Fruit fly (Drosophila melanogaster) whole organism, wandering third instar larva: ENCODE results near the gene Ns4.

Experiments
- Abd-B ChIP-seq: fragments of >200 bp; optimal IDR thresholded peaks from 2 replicates; lab custom pipeline; 2017; ENCODE audit warnings: missing biosample characterization, missing genetic modification characterization
- CG32264 ChIP-seq: fragments of 200-800 bp; sonication (Bioruptor generic); optimal IDR thresholded peaks from 2 replicates; lab custom pipeline; 2016; ENCODE audit warnings: missing biosample characterization, missing genetic modification characterization
- CG9705 ChIP-seq: fragments of 200-800 bp; sonication (Bioruptor generic); optimal IDR thresholded peaks from 2 replicates; lab custom pipeline; 2018; ENCODE audit warnings: missing biosample characterization, mild to moderate bottlenecking, missing genetic modification characterization
- CrebA ChIP-seq: fragments of 200-800 bp; sonication (Bioruptor generic); optimal IDR thresholded peaks from 2 replicates; lab custom pipeline; 2016; ENCODE audit warnings: missing biosample characterization, mild to moderate bottlenecking, missing genetic modification characterization, borderline replicate concordance
- Dif ChIP-seq: fragments of 200-275, 200-300 bp; sonication (Bioruptor generic); optimal IDR thresholded peaks from 2 replicates; lab custom pipeline; 2018; ENCODE audit warnings: missing biosample characterization, missing genetic modification characterization; ENCODE audit not compliant: partially characterized antibody
- GATAd ChIP-seq: sonication (Bioruptor generic); optimal IDR thresholded peaks from 2 replicates; lab custom pipeline; 2016; ENCODE audit warnings: missing biosample characterization, missing genetic modification characterization
- HLH106 ChIP-seq: fragments of 200-800 bp; optimal IDR thresholded peaks from 3 replicates; lab custom pipeline; 2019; ENCODE audit warnings: missing biosample characterization, mild to moderate bottlenecking, missing genetic modification characterization, moderate library complexity
- Hnf4 ChIP-seq: fragments of 200-800 bp; sonication (Bioruptor generic); optimal IDR thresholded peaks from 2 replicates; lab custom pipeline; 2016; ENCODE audit warnings: missing biosample characterization, mild to moderate bottlenecking, missing genetic modification characterization
- Hr78 ChIP-seq: fragments of >200 bp; optimal IDR thresholded peaks from 2 replicates; lab custom pipeline; 2017; ENCODE audit warnings: missing biosample characterization, missing genetic modification characterization
- Hr83 ChIP-seq: fragments of 200-300 bp; sonication (Bioruptor generic); optimal IDR thresholded peaks from 2 replicates; lab custom pipeline; 2016; ENCODE audit warnings: missing biosample characterization, mild to moderate bottlenecking, missing genetic modification characterization, moderate library complexity; ENCODE audit not compliant: poor library complexity, severe bottlenecking
- Jra ChIP-seq: sonication (Bioruptor generic); optimal IDR thresholded peaks from 2 replicates; lab custom pipeline; 2016; ENCODE audit warnings: missing biosample characterization, missing genetic modification characterization
- Myc ChIP-seq: fragments of >200 bp; optimal IDR thresholded peaks from 2 replicates; lab custom pipeline; 2017
- N ChIP-seq: fragments of >200 bp; optimal IDR thresholded peaks from 2 replicates; lab custom pipeline; 2018; ENCODE audit warnings: missing biosample characterization, missing external identifiers, missing genetic modification characterization
- OdsH ChIP-seq: fragments of 200-800 bp; sonication (Bioruptor generic); optimal IDR thresholded peaks from 2 replicates; lab custom pipeline; 2016; ENCODE audit warnings: missing biosample characterization, mild to moderate bottlenecking, missing genetic modification characterization
- Rel ChIP-seq, 2 experiments: fragments of 200-800 bp; sonication (Bioruptor generic) in 1 of 2; optimal IDR thresholded peaks; 2 replicates in 1 of 2; 3 replicates in 1 of 2; lab custom pipeline; 2016 to 2019; ENCODE audit warnings: mild to moderate bottlenecking in 2 of 2, missing biosample characterization in 2 of 2, missing genetic modification characterization in 2 of 2, moderate library complexity in 1 of 2
- Sp1 ChIP-seq: fragments of 200-800 bp; sonication (Bioruptor generic); optimal IDR thresholded peaks from 3 replicates; lab custom pipeline; 2019; ENCODE audit warnings: missing biosample characterization, mild to moderate bottlenecking, missing genetic modification characterization, moderate library complexity
- Vsx2 ChIP-seq: fragments of 200-300, 225-300 bp; sonication (Bioruptor generic); optimal IDR thresholded peaks from 2 replicates; lab custom pipeline; 2018; ENCODE audit warnings: missing biosample characterization, missing genetic modification characterization; ENCODE audit not compliant: partially characterized antibody
- br ChIP-seq: fragments of 200-800 bp; sonication (Bioruptor generic); optimal IDR thresholded peaks from 2 replicates; lab custom pipeline; 2016; ENCODE audit warnings: missing biosample characterization, missing genetic modification characterization
- brk ChIP-seq: fragments of 200-800 bp; sonication (Bioruptor generic); optimal IDR thresholded peaks from 2 replicates; lab custom pipeline; 2016; ENCODE audit warnings: missing biosample characterization, mild to moderate bottlenecking, missing genetic modification characterization
- dl ChIP-seq, 2 experiments: fragments of 175-275, 200-275 bp in 1 of 2; fragments of 200-275 bp in 1 of 2; sonication (Bioruptor generic); optimal IDR thresholded peaks; lab custom pipeline; 2018; ENCODE audit warnings: mild to moderate bottlenecking in 2 of 2, missing biosample characterization in 2 of 2, missing genetic modification characterization in 2 of 2, moderate library complexity in 2 of 2; ENCODE audit not compliant: partially characterized antibody in 2 of 2, insufficient read depth in 1 of 2
- dmrt93B ChIP-seq: fragments of 200-800 bp; sonication (Bioruptor generic); optimal IDR thresholded peaks from 2 replicates; lab custom pipeline; 2018; ENCODE audit warnings: missing biosample characterization, mild to moderate bottlenecking, missing genetic modification characterization
- dsf ChIP-seq: sonication (Bioruptor generic); optimal IDR thresholded peaks from 2 replicates; lab custom pipeline; 2016; ENCODE audit warnings: missing biosample characterization, missing genetic modification characterization, borderline replicate concordance
- ey ChIP-seq: fragments of 200-800 bp; sonication (Bioruptor generic); optimal IDR thresholded peaks from 2 replicates; lab custom pipeline; 2016; ENCODE audit warnings: missing biosample characterization, missing genetic modification characterization
- foxo ChIP-seq, 2 experiments: fragments of 200-800 bp; sonication (Bioruptor generic); optimal IDR thresholded peaks; 2 replicates in 1 of 2; 3 replicates in 1 of 2; lab custom pipeline; 2016 to 2017; ENCODE audit warnings: missing biosample characterization in 2 of 2, missing genetic modification characterization in 2 of 2
- fru ChIP-seq: fragments of 200-800 bp; sonication (Bioruptor generic); optimal IDR thresholded peaks from 3 replicates; lab custom pipeline; 2016; ENCODE audit warnings: missing biosample characterization, mild to moderate bottlenecking, missing genetic modification characterization
- h ChIP-seq: fragments of 200-800 bp; sonication (Bioruptor generic); optimal IDR thresholded peaks from 3 replicates; lab custom pipeline; 2016; ENCODE audit warnings: missing biosample characterization, mild to moderate bottlenecking, missing genetic modification characterization
- jim ChIP-seq: fragments of 175-275, 200-325 bp; sonication (Bioruptor generic); optimal IDR thresholded peaks from 2 replicates; lab custom pipeline; 2016; ENCODE audit warnings: missing biosample characterization, mild to moderate bottlenecking, missing genetic modification characterization
- lola ChIP-seq: fragments of >200 bp; optimal IDR thresholded peaks from 2 replicates; lab custom pipeline; 2017; ENCODE audit warnings: missing biosample characterization, missing genetic modification characterization
- psq ChIP-seq: fragments of 200-800 bp; sonication (Bioruptor generic); optimal IDR thresholded peaks from 3 replicates; lab custom pipeline; 2017; ENCODE audit warnings: missing biosample characterization, mild to moderate bottlenecking, missing genetic modification characterization, moderate library complexity
- sage ChIP-seq: fragments of 200-800 bp; sonication (Bioruptor generic); optimal IDR thresholded peaks from 2 replicates; lab custom pipeline; 2016; ENCODE audit warnings: missing biosample characterization, mild to moderate bottlenecking, missing genetic modification characterization
- sv ChIP-seq: fragments of 200-800 bp; sonication (Bioruptor generic); optimal IDR thresholded peaks from 3 replicates; lab custom pipeline; 2016; ENCODE audit warnings: missing biosample characterization, missing genetic modification characterization
- tai ChIP-seq: sonication (Bioruptor generic); optimal IDR thresholded peaks from 2 replicates; lab custom pipeline; 2016; ENCODE audit warnings: missing biosample characterization, missing genetic modification characterization
- usp ChIP-seq: fragments of >200 bp; optimal IDR thresholded peaks from 2 replicates; lab custom pipeline; 2017; ENCODE audit warnings: missing biosample characterization, missing genetic modification characterization
- woc ChIP-seq: sonication (Bioruptor generic); optimal IDR thresholded peaks from 2 replicates; lab custom pipeline; 2016; ENCODE audit warnings: missing biosample characterization, mild to moderate bottlenecking, missing genetic modification characterization

Gene Ns4

DNA sequence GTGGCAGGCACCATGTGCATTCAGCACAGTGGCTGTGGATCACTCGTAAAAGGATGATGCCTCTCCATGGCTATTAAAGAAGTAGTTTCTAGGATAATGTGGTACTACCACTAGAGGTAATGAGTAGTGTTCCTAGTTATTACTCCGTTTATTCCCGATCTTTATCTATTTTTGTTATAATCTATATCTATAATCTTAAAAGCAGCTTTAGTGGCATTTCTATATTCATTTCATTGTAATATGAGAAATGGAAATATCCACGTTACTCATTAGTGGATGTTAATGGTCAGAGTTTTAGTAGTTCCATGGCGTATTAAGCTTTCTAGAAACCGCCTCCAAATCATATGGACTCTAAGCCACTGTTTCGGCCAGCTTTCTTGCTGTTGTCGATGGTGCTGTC is 35.6 kb upstream of the Ns4 start:
- no peak for TF ChIP-seq Hnf4
- no peak for TF ChIP-seq HLH106 (tag; lab: Kevin White, UChicago)
- TF ChIP-seq dsf (GFP tag; lab: Kevin White, UChicago), result no peak
- no peak for TF ChIP-seq Abd-B
- no peak for TF ChIP-seq CrebA (GFP tag; lab: Kevin White, UChicago)
- TF ChIP-seq sv (GFP tag; lab: Kevin White, UChicago), result no peak
- no peak for TF ChIP-seq fru (GFP tag; lab: Kevin White, UChicago)
- TF ChIP-seq Sp1, result no peak
- TF ChIP-seq brk (GFP tag; lab: Kevin White, UChicago), result no peak
- no peak for TF ChIP-seq lola
- TF ChIP-seq dl (GFP tag; optimal IDR thresholded peaks at IDR 0.05; lab: Kevin White, UChicago; ENCODE audit: insufficient read depth in 1 of 2, partially characterized antibody in 2 of 2), result no peak
- no peak for TF ChIP-seq CG9705 (GFP tag; lab: Kevin White, UChicago)
- TF ChIP-seq GATAd (GFP tag; lab: Kevin White, UChicago), result no peak
- no peak for TF ChIP-seq jim (GFP tag; lab: Kevin White, UChicago)
- no peak for TF ChIP-seq tai (GFP tag; lab: Kevin White, UChicago)
- no peak for TF ChIP-seq foxo (GFP tag; optimal IDR thresholded peaks at IDR 0.05; lab: Kevin White, UChicago)

DNA sequence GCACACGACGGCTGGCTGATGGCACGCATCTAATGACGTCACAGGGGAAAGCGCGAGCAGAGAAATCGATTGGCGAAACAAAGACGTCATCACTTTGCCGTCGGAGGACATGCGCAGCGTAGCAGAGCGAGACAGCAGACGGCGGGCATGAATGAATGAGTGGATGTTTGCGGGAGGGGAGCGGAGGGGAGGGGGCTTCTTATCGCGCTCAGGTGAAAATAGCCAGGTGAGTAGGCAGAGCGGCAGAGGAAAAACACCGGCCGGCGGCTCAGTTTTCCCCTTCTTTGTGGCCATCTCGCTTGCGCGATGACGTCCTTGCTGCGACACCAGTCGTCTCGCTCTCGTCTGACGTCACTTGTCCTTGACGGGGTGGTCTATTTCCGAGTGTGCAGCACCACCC is 32.3 kb upstream of the Ns4 start:
- TF ChIP-seq N (no peak), woc (GFP tag; lab: Kevin White, UChicago) (no peak), br (GFP tag; lab: Kevin White, UChicago) (no peak), Abd-B (no peak), Hr83 (GFP tag; lab: Kevin White, UChicago) (no peak), Hnf4 (no peak), sage (GFP tag; lab: Kevin White, UChicago) (no peak), tai (GFP tag; lab: Kevin White, UChicago) (no peak), dmrt93B (GFP tag; lab: Kevin White, UChicago) (no peak), sv (GFP tag; lab: Kevin White, UChicago) (no peak), Sp1 (no peak), foxo (GFP tag; optimal IDR thresholded peaks at IDR 0.05; lab: Kevin White, UChicago) (no peak), Myc (no peak), GATAd (GFP tag; lab: Kevin White, UChicago) (no peak), h (GFP tag; lab: Kevin White, UChicago) (no peak), Hr78 (GFP tag; lab: Kevin White, UChicago) (no peak), Dif (GFP tag; lab: Kevin White, UChicago) (no peak), Jra (GFP tag; lab: Kevin White, UChicago) (no peak), fru (GFP tag; lab: Kevin White, UChicago) (no peak)

DNA sequence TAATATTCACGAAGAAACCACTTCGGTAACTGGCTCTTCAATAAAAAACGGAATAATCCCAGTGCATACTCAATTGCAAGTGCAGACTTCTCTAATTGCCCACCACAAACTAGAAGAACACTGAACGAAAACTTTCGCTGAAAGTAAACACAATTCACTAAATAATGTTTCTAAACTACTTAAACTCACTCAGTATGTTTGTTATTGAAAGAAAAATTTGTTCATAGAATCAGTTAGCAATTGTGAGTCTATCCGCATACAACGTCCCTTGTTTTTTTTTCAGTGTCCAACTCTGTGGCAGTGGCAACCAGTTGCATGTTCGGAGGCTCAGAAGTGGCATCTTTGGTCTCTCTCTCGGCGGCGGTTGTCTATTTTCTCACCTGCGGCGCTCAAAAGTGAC is 30.8 kb upstream of the Ns4 start:
- TF ChIP-seq brk (GFP tag; lab: Kevin White, UChicago), result no peak
- TF ChIP-seq foxo (GFP tag; optimal IDR thresholded peaks at IDR 0.05; lab: Kevin White, UChicago), result no peak
- no peak for TF ChIP-seq Rel (GFP tag; optimal IDR thresholded peaks at IDR 0.05; lab: Kevin White, UChicago)
- no peak for TF ChIP-seq Rel (tag; optimal IDR thresholded peaks at IDR 0.05; lab: Kevin White, UChicago)
- TF ChIP-seq CrebA (GFP tag; lab: Kevin White, UChicago), result no peak
- no peak for TF ChIP-seq Myc
- TF ChIP-seq Jra (GFP tag; lab: Kevin White, UChicago), result no peak
- no peak for TF ChIP-seq CG9705 (GFP tag; lab: Kevin White, UChicago)
- no peak for TF ChIP-seq OdsH
- TF ChIP-seq Vsx2, result no peak
- no peak for TF ChIP-seq HLH106 (tag; lab: Kevin White, UChicago)

DNA sequence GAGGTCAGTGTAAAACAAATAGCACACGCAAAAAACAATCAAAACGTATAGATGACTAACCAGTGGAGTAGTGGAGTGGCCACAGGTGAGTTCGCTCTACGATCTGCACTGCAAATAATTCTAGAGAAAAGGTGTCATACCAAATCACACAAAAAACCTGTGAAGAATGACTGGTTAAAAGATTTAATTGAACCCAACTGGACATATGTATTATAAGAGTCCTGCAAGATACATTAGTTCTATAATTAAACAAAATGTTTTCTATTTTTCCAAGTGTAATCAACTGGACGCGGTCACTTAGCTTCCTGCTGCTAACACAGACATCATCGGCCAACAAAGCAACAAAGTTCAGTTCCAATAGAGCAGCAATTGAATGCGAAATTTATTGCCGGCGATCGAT is 28.3 kb upstream of the Ns4 start:
- TF ChIP-seq usp (GFP tag; lab: Kevin White, UChicago), result no peak
- no peak for TF ChIP-seq sage (GFP tag; lab: Kevin White, UChicago)
- no peak for TF ChIP-seq Vsx2
- TF ChIP-seq Hnf4, result no peak
- no peak for TF ChIP-seq HLH106 (tag; lab: Kevin White, UChicago)
- no peak for TF ChIP-seq psq (GFP tag; lab: Kevin White, UChicago)
- no peak for TF ChIP-seq N
- no peak for TF ChIP-seq GATAd (GFP tag; lab: Kevin White, UChicago)
- no peak for TF ChIP-seq h (GFP tag; lab: Kevin White, UChicago)
- no peak for TF ChIP-seq CG32264 (GFP tag; lab: Kevin White, UChicago)
- no peak for TF ChIP-seq dl (GFP tag; optimal IDR thresholded peaks at IDR 0.05; lab: Kevin White, UChicago; ENCODE audit: insufficient read depth in 1 of 2, partially characterized antibody in 2 of 2)
- TF ChIP-seq ey (GFP tag; lab: Kevin White, UChicago), result no peak
